Worm (Caenorhabditis elegans) whole organism, L1 larva: ENCODE data around the gene marc-1.

ENCODE experiments used
- C16A3.4 ChIP-seq: fragments of 150-350 bp; optimal IDR thresholded peaks from 2 replicates; lab custom pipeline; 2014; ENCODE audit warnings: missing biosample characterization, missing genetic modification characterization
- F16B12.6 ChIP-seq: fragments of 150-350 bp; optimal IDR thresholded peaks from 2 replicates; lab custom pipeline; 2014; ENCODE audit warnings: missing biosample characterization, missing genetic modification characterization
- Y116A8C.19 ChIP-seq: sonication (generic microtip); optimal IDR thresholded peaks from 2 replicates; lab custom pipeline; 2016; ENCODE audit warnings: missing compliant biosample characterization, missing genetic modification characterization, borderline replicate concordance
- aha-1 ChIP-seq: fragments of 150-350 bp; optimal IDR thresholded peaks from 2 replicates; lab custom pipeline; 2014; ENCODE audit warnings: missing biosample characterization, missing genetic modification characterization
- aly-2 ChIP-seq: fragments of 150-350 bp; optimal IDR thresholded peaks from 2 replicates; lab custom pipeline; 2014; ENCODE audit warnings: missing biosample characterization, missing genetic modification characterization
- blmp-1 ChIP-seq: fragments of 150-350 bp; optimal IDR thresholded peaks from 2 replicates; lab custom pipeline; 2014; ENCODE audit warnings: missing biosample characterization, missing genetic modification characterization
- ceh-63 ChIP-seq: fragments of 200-800 bp; sonication (Bioruptor generic); optimal IDR thresholded peaks from 2 replicates; lab custom pipeline; 2018; ENCODE audit warnings: mild to moderate bottlenecking, missing genetic modification characterization, missing compliant biosample characterization
- ceh-88 ChIP-seq: fragments of 200-800 bp; sonication (Bioruptor generic); IDR thresholded peaks from 2 replicates; pipeline ENCODE4 v1.3.6; 2022; ENCODE audit warnings: missing genetic modification characterization, missing compliant biosample characterization
- efl-1 ChIP-seq, 4 experiments: fragments of 150-350 bp; optimal IDR thresholded peaks in 3 of 4; peaks in 1 of 4; 1 replicate in 1 of 4; 2 replicates in 3 of 4; lab custom pipeline; 2014; ENCODE audit warnings: missing biosample characterization in 2 of 4, missing genetic modification characterization in 2 of 4, missing genetic modification reagents in 2 of 4
- efl-3 ChIP-seq: fragments of 200-800 bp; sonication (Bioruptor generic); optimal IDR thresholded peaks from 2 replicates; lab custom pipeline; 2018; ENCODE audit warnings: mild to moderate bottlenecking, missing genetic modification characterization, missing compliant biosample characterization
- elt-2 ChIP-seq: sonication (generic microtip); optimal IDR thresholded peaks from 2 replicates; lab custom pipeline; 2016; ENCODE audit warnings: missing genetic modification characterization, mild to moderate bottlenecking, inconsistent platforms, missing compliant biosample characterization, missing genetic modification reagents
- elt-3 ChIP-seq, 6 experiments: fragments of 150-350 bp in 1 of 6; sonication (generic microtip); optimal IDR thresholded peaks; 2 replicates each; lab custom pipeline; 2017 to 2018; ENCODE audit warnings: missing biosample characterization in 6 of 6, missing genetic modification characterization in 6 of 6, inconsistent platforms in 1 of 6
- fkh-4 ChIP-seq: sonication (generic microtip); optimal IDR thresholded peaks from 2 replicates; lab custom pipeline; 2016; ENCODE audit warnings: missing compliant biosample characterization, missing genetic modification characterization, borderline replicate concordance
- grh-1 ChIP-seq: fragments of 200-800 bp; sonication (Bioruptor generic); IDR thresholded peaks from 2 replicates; pipeline ENCODE4 v1.3.6; 2022; ENCODE audit warnings: missing genetic modification reagents, missing genetic modification characterization, missing compliant biosample characterization
- irx-1 ChIP-seq: sonication (generic microtip); optimal IDR thresholded peaks from 2 replicates; lab custom pipeline; 2016; ENCODE audit warnings: missing genetic modification characterization, missing compliant biosample characterization
- jun-1 ChIP-seq: fragments of 150-350 bp; optimal IDR thresholded peaks from 2 replicates; lab custom pipeline; 2014; ENCODE audit warnings: missing biosample characterization, missing genetic modification reagents, missing genetic modification characterization
- lin-14 ChIP-seq: fragments of 200-800 bp; sonication (Bioruptor generic); optimal IDR thresholded peaks from 2 replicates; lab custom pipeline; 2018; ENCODE audit warnings: mild to moderate bottlenecking, missing genetic modification characterization, moderate library complexity, missing compliant biosample characterization
- lin-15B ChIP-seq: fragments of 150-350 bp; sonication (generic microtip); optimal IDR thresholded peaks from 3 replicates; lab custom pipeline; 2014; ENCODE audit warnings: missing biosample characterization, missing genetic modification characterization
- lin-35 ChIP-seq, 2 experiments: fragments of 150-350 bp; optimal IDR thresholded peaks; 2 replicates each; lab custom pipeline; 2014; ENCODE audit warnings: missing biosample characterization in 2 of 2, missing genetic modification characterization in 2 of 2, missing genetic modification reagents in 2 of 2
- lsy-2 ChIP-seq, 2 experiments: fragments of 150-350 bp; optimal IDR thresholded peaks; 2 replicates each; lab custom pipeline; 2014; ENCODE audit warnings: missing biosample characterization in 2 of 2, missing genetic modification characterization in 2 of 2
- mab-9 ChIP-seq: fragments of 200-800 bp; sonication (Bioruptor generic); IDR thresholded peaks from 2 replicates; pipeline ENCODE4 v1.3.6; 2022; ENCODE audit warnings: missing genetic modification reagents, missing genetic modification characterization, missing compliant biosample characterization
- mdl-1 ChIP-seq, 2 experiments: fragments of 150-350 bp; optimal IDR thresholded peaks; 2 replicates each; lab custom pipeline; 2014 to 2017; ENCODE audit warnings: missing biosample characterization in 2 of 2, missing genetic modification characterization in 2 of 2, inconsistent platforms in 1 of 2
- mep-1 ChIP-seq: fragments of 150-350 bp; optimal IDR thresholded peaks from 2 replicates; lab custom pipeline; 2014; ENCODE audit warnings: missing biosample characterization, missing genetic modification characterization
- nhr-20 ChIP-seq: sonication (generic microtip); optimal IDR thresholded peaks from 2 replicates; lab custom pipeline; 2016; ENCODE audit warnings: mild to moderate bottlenecking, missing genetic modification characterization, missing compliant biosample characterization
- nhr-71 ChIP-seq: sonication (generic microtip); optimal IDR thresholded peaks from 2 replicates; lab custom pipeline; 2016; ENCODE audit warnings: mild to moderate bottlenecking, missing genetic modification characterization, moderate library complexity, missing compliant biosample characterization
- nhr-85 ChIP-seq: sonication (generic microtip); peaks from one replicate; lab custom pipeline; 2016; ENCODE audit warnings: missing genetic modification characterization, inconsistent platforms, missing compliant biosample characterization
- nhr-90 ChIP-seq: sonication (generic microtip); optimal IDR thresholded peaks from 2 replicates; lab custom pipeline; 2016; ENCODE audit warnings: mild to moderate bottlenecking, missing genetic modification characterization, missing compliant biosample characterization; ENCODE audit not compliant: poor library complexity
- pax-3 ChIP-seq: fragments of 200-800 bp; sonication (Bioruptor generic); optimal IDR thresholded peaks from 2 replicates; lab custom pipeline; 2018; ENCODE audit warnings: mild to moderate bottlenecking, missing genetic modification characterization, moderate library complexity, missing compliant biosample characterization
- pqm-1 ChIP-seq: sonication (generic microtip); optimal IDR thresholded peaks from 3 replicates; lab custom pipeline; 2017; ENCODE audit warnings: missing biosample characterization, missing genetic modification characterization
- rnt-1 ChIP-seq: sonication (generic microtip); optimal IDR thresholded peaks from 2 replicates; lab custom pipeline; 2016; ENCODE audit warnings: mild to moderate bottlenecking, missing genetic modification characterization, moderate library complexity, missing compliant biosample characterization
- skn-1 ChIP-seq: fragments of 150-350 bp; optimal IDR thresholded peaks from 2 replicates; lab custom pipeline; 2014; ENCODE audit warnings: missing biosample characterization, missing genetic modification characterization
- snu-23 ChIP-seq: sonication (generic microtip); optimal IDR thresholded peaks from 2 replicates; lab custom pipeline; 2016; ENCODE audit warnings: missing genetic modification characterization, missing compliant biosample characterization
- swsn-7 ChIP-seq: sonication (generic microtip); optimal IDR thresholded peaks from 2 replicates; lab custom pipeline; 2016; ENCODE audit warnings: missing genetic modification characterization, missing compliant biosample characterization
- tbx-2 ChIP-seq: sonication (generic microtip); optimal IDR thresholded peaks from 2 replicates; lab custom pipeline; 2016; ENCODE audit warnings: missing genetic modification characterization, missing compliant biosample characterization
- unc-130 ChIP-seq: fragments of 150-350 bp; optimal IDR thresholded peaks from 2 replicates; lab custom pipeline; 2017; ENCODE audit warnings: missing biosample characterization, missing genetic modification characterization, inconsistent platforms
- unc-30 ChIP-seq: sonication (generic microtip); optimal IDR thresholded peaks from 2 replicates; lab custom pipeline; 2017; ENCODE audit warnings: missing biosample characterization, missing genetic modification characterization
- unc-62 ChIP-seq: fragments of 150-350 bp; optimal IDR thresholded peaks from 2 replicates; lab custom pipeline; 2014; ENCODE audit warnings: missing biosample characterization, missing genetic modification reagents, missing genetic modification characterization
- vab-15 ChIP-seq: sonication (generic microtip); optimal IDR thresholded peaks from 2 replicates; lab custom pipeline; 2017; ENCODE audit warnings: missing genotype, mild to moderate bottlenecking, missing genetic modification characterization, missing compliant biosample characterization
- zag-1 ChIP-seq: fragments of 150-350 bp; optimal IDR thresholded peaks from 2 replicates; lab custom pipeline; 2014; ENCODE audit warnings: missing biosample characterization, missing genetic modification characterization
- ztf-4 ChIP-seq: fragments of 150-350 bp; optimal IDR thresholded peaks from 2 replicates; lab custom pipeline; 2014; ENCODE audit warnings: missing biosample characterization, missing genetic modification characterization

The marc-1 gene

DNA sequence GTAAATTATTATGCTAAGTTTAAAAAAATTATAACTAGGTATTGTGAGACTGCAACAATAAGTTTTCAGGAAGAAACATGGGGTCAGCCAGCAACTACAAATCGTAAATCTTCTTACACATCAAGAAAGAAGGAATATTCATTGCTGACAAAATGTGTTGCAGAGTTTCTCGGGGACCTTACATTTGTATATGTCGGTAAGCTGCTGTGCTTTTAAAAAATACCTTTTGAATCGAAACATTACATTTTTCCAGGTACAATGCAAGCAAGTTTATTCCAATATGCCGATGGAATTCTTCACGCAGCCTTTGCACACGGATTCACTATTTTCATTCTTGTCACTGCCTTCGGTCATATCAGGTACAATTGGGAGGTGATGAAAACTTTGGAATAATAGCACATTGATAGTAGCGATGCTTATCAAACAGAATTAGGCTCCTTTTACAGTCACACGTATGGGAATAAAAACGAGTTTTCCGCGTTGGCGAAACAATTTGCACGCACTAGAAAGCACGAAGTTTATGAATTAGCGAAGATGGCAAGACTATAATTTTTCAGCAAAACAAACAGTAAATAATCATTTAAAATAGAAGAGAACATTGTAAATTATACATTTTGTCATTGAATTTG lies 1.3 kb upstream of the marc-1 start:
- TF ChIP-seq pax-3 (tag; lab: Kevin White, UChicago): no peak
- TF ChIP-seq lin-15B: no peak
- no peak for TF ChIP-seq tbx-2 (tag; lab: Kevin White, UChicago)
- TF ChIP-seq efl-1 (optimal IDR thresholded peaks at IDR 0.05; lab: Kevin White, UChicago): no peak
- TF ChIP-seq efl-1 (GFP tag; optimal IDR thresholded peaks at IDR 0.05 in 1 of 2; lab: Kevin White, UChicago): peak in 1 of 2 experiments; percentile 73
- no peak for TF ChIP-seq mep-1 (tag; lab: Kevin White, UChicago)
- peak; percentile 56 for TF ChIP-seq elt-2
- TF ChIP-seq irx-1 (tag; lab: Kevin White, UChicago): no peak

DNA sequence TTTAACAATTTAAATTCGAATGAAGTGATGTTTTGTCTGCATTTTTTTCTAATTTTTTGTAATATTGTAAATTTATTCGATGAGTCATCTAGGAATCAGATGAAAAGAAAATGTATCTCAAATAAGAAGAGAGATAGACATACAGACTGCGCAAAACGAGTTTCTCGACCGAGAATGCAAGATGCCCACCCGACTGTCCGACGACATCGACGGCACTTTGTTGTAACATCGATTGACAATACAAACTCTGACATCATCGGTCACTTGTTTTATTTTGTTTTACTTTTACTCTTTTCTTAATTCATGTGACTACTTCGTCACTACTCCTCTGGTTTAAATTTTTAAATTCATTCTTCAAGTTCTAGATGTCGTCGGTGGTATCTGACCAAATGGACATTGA lies 1.4 kb downstream of the marc-1 start, which contains the start of gene sta-2:
Gene sta-2, plus strand, starts transcription at position 349 of the 400 bp plus-strand sequence.
- peak; percentile 20 for TF ChIP-seq C16A3.4
- no peak for TF ChIP-seq Y116A8C.19 (tag; lab: Kevin White, UChicago)
- TF ChIP-seq aly-2 (tag; lab: Kevin White, UChicago): no peak
- TF ChIP-seq nhr-85: peak; percentile 93
- TF ChIP-seq elt-3 (tag; optimal IDR thresholded peaks at IDR 0.05; lab: Kevin White, UChicago): peak in 2 of 6 experiments; percentile 18 to 91
- no peak for TF ChIP-seq pqm-1 (tag; lab: Kevin White, UChicago)
- TF ChIP-seq aha-1 (tag; lab: Kevin White, UChicago): no peak
- peak in 1 of 2 experiments; percentile 61 for TF ChIP-seq mdl-1 (tag; optimal IDR thresholded peaks at IDR 0.05; lab: Kevin White, UChicago)
- no peak for TF ChIP-seq skn-1 (tag; lab: Kevin White, UChicago)
- TF ChIP-seq vab-15 (tag; lab: Kevin White, UChicago): no peak
- TF ChIP-seq tbx-2 (tag; lab: Kevin White, UChicago): peak; percentile 47
- no peak for TF ChIP-seq jun-1
- TF ChIP-seq unc-30 (tag; lab: Kevin White, UChicago): no peak
- TF ChIP-seq zag-1 (tag; lab: Kevin White, UChicago): no peak
- TF ChIP-seq rnt-1 (tag; lab: Kevin White, UChicago): no peak
- TF ChIP-seq unc-130 (tag; lab: Kevin White, UChicago): peak; percentile 35
- no peak for TF ChIP-seq efl-3
- TF ChIP-seq nhr-20 (tag; lab: Kevin White, UChicago): peak; percentile 70
- peak in 1 of 2 experiments; percentile 57 for TF ChIP-seq lin-35 (GFP tag; optimal IDR thresholded peaks at IDR 0.05; lab: Kevin White, UChicago)
- TF ChIP-seq nhr-90 (tag; lab: Kevin White, UChicago): peak; percentile 26
- TF ChIP-seq fkh-4 (tag; lab: Kevin White, UChicago): no peak
- TF ChIP-seq lin-14: peak; percentile 69
- no peak for TF ChIP-seq swsn-7 (tag; lab: Kevin White, UChicago)
- TF ChIP-seq grh-1 (GFP tag; lab: Robert Waterston, UW): peak; percentile 81
- TF ChIP-seq pax-3 (tag; lab: Kevin White, UChicago): no peak
- TF ChIP-seq ceh-63: no peak
- TF ChIP-seq blmp-1 (tag; lab: Kevin White, UChicago): peak; percentile 86
- TF ChIP-seq lsy-2 (tag; optimal IDR thresholded peaks at IDR 0.05; lab: Kevin White, UChicago): peak in 1 of 2 experiments; percentile 48
- peak; percentile 67 for TF ChIP-seq nhr-71 (tag; lab: Kevin White, UChicago)
- TF ChIP-seq efl-1 (optimal IDR thresholded peaks at IDR 0.05; lab: Kevin White, UChicago): no peak
- peak in 1 of 2 experiments; percentile 64 for TF ChIP-seq efl-1 (GFP tag; optimal IDR thresholded peaks at IDR 0.05 in 1 of 2; lab: Kevin White, UChicago)
- TF ChIP-seq snu-23 (GFP tag; lab: Kevin White, UChicago): peak; percentile 66
- no peak for TF ChIP-seq ztf-4
- no peak for TF ChIP-seq F16B12.6 (tag; lab: Kevin White, UChicago)
- TF ChIP-seq mab-9 (GFP tag; lab: Robert Waterston, UW): no peak
- no peak for TF ChIP-seq elt-2

DNA sequence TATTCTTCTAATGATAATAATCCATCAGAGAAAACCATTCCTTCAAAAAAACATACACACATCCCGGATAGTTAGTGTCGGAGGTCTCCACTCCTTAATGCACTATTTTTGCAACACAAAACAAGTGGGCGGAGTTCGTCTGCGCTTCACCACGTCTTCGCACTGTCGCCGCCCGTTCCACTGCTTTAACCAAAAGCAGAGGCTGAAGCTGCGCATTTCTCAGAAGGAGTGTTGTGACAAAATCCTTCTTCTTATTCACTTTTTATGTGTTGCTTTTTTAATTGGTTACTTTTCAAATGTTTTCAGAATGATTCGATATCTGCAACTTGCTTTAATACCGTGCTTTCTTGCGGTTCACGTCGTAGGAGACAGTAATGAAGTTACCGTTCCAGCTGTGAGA lies 5.4 kb downstream of the marc-1 start, which contains the start of gene F58E6.13:
Gene F58E6.13, plus strand, starts transcription at position 301 of the 400 bp plus-strand sequence.
- TF ChIP-seq unc-62 (no peak), ceh-88 (GFP tag; lab: Robert Waterston, UW) (no peak), swsn-7 (tag; lab: Kevin White, UChicago) (no peak), mdl-1 (tag; optimal IDR thresholded peaks at IDR 0.05; lab: Kevin White, UChicago) (no peak)
